Worm (Caenorhabditis elegans): Measurements from ENCODE around the gene F39F10.5.
"Not testable (repeated sequence)": the region's sequence is repeated elsewhere in the genome, so short reads cannot be mapped to it uniquely, and the experiment has no call there.

Gene F39F10.5

DNA sequence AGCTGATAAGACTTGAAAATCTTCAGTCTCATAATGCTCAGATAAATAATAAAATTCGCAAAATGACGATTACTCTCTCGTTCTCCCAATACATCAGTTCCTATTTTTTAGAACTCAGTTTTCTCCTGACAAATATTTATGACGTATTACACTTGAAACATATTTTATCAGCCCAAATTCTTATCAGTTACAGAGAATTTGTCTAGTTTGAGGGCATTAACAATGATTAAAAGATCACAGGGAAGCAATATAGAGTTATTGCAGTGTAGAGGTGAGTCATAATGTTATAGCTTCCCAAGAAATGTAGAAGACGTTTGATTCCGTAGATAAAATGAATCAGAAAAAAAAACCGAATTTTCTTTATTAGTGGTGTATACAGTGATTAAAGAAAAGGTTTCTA, 5.9 kb upstream of the F39F10.5 start:
- TF ChIP-seq unc-62 (GFP tag; optimal IDR thresholded peaks at IDR 0.05) = no peak

DNA sequence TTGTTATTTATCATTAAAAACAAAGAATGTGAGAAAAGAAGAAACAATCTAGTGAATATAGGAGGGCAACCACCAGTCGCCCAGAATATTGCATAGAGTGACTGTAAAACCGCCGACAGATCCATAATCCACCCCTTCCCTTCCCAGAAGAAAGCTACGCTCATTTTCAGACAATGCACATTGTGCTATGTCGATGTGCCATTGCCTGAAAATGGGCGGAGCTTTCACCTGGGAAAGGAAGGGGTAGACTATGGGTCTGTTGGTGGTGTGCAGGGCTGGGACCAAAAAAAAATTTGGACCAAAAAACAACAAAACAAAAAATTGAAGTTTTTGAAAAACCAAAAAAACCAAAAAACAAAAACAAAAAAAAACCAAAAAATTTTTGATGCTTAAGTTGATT, 9.9 kb downstream of the F39F10.5 start, which contains the start of gene F39F10.4:
F39F10.4 (minus strand) TSS at position 101 of the 400 bp plus-strand sequence.
- TF ChIP-seq unc-62 (GFP tag; optimal IDR thresholded peaks at IDR 0.05) = no peak

DNA sequence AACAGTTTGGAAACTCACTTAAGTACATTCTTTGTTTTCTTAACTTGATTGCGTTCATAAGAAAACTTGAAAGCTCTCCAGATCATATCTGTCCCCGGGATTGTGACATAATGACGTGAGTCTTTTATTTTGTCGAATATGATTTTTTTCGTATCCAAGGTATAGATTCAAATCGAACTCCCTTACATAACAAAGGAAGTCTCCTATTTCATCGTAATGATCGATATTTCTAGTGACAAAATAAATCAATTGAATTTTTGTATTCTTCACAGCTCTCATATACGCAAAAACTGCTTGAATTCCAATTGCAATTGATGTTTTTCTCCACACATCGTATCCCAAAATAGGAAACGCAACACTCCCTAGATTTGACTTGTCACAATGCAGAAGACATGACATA, 10.9 kb downstream of the F39F10.5 start:
- TF ChIP-seq unc-62 (GFP tag; optimal IDR thresholded peaks at IDR 0.05) = no peak

ce11 chrX:16894577-16894976, 19.0 kb downstream of the F39F10.5 start, which contains the start of gene F39F10.2:
TSS of gene F39F10.2 (plus strand) at chrX:16894877.
- no peak for TF ChIP-seq unc-62 (GFP tag; optimal IDR thresholded peaks at IDR 0.05)

DNA sequence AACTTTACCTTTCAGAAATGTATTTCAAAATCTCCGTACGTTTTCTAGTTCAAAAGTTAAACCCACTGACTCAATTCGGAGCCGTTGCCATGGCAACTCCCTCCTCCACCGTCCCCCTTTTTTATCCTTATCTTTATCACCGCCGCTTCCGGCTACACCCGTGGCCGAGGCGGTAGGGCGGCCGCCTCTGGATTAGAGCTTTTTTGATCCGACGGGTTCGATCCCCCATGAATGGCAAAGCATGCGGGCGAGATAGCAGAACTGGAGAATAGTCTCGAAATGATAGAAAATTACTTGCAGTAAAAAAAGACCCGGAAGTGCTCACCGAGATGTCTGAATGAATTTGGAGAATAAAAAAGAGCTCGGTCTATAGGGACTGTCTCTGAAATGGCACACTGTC, 19.8 kb downstream of the F39F10.5 start:
- no peak for TF ChIP-seq unc-62 (GFP tag; optimal IDR thresholded peaks at IDR 0.05)

DNA sequence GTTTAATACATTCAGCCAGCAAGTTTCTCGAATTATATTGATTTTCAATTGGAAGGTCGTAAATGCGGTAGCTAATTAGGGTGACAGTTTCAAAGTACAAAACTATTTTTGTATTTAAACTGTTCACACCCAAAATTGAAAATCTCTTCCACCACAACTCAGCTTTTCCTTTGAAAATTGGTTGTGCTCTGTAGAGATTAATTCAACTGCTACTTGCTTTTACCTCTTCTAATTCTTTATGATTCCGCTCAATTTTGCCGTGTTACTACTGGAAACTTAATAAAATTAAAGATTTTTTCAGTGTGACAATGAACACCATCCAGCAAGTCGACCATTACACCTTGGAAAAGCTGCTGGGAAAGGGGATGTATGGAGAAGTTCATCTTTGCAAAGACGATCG, 21.9 kb downstream of the F39F10.5 start, which contains the start of gene F39F10.3:
F39F10.3 (plus strand) TSS at position 301 of the 400 bp plus-strand sequence.
- no peak for TF ChIP-seq unc-62 (GFP tag; optimal IDR thresholded peaks at IDR 0.05)

ce11 chrX:16884075-16884474, 29.5 kb downstream of the F39F10.5 start:
- TF ChIP-seq unc-62 (GFP tag; optimal IDR thresholded peaks at IDR 0.05) = no peak

DNA sequence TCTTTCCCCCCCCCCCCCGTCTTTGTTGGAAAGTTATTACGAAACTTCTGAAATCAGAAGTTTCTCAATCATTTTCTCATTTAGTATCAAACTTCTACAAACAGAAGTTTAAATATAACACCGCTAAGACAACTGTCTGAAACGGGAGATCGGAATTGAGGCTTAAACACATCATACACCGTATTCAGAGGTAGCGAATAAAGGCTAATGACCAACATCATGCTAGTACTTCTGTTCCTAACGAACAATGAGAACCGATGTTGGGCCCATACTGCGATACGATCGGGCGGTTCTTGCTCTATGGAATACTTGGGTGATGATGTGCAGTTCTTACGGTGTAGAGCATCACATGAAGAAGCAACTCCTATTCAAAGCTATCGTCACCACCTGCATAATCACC, 30.1 kb downstream of the F39F10.5 start, which contains the start of gene Y13C8A.1:
Y13C8A.1 (plus strand) TSS at position 301 of the 400 bp plus-strand sequence.
- TF ChIP-seq unc-62 (GFP tag; optimal IDR thresholded peaks at IDR 0.05) = not testable (repeated sequence)

- TF ChIP-seq unc-62 (GFP tag; optimal IDR thresholded peaks at IDR 0.05) = no peak
Observed at ce11 chrX:16880426-16880825, 33.1 kb downstream of the F39F10.5 start, which contains the start of gene acs-9. TSS of gene acs-9 (minus strand) at chrX:16880526.

- no peak for TF ChIP-seq unc-62 (GFP tag; optimal IDR thresholded peaks at IDR 0.05)
Observed at ce11 chrX:16872446-16872962, 41.1 kb downstream of the F39F10.5 start, which contains the start of gene T20F7.1. TSS of gene T20F7.1 (plus strand) at chrX:16872912.

- no peak for TF ChIP-seq unc-62 (GFP tag; optimal IDR thresholded peaks at IDR 0.05)
Observed at ce11 chrX:16871355-16871754, 42.2 kb downstream of the F39F10.5 start.

ce11 chrX:16868931-16869330, 44.6 kb downstream of the F39F10.5 start, which contains the start of gene aakg-2:
TSS of gene aakg-2 (minus strand) at chrX:16869031.
- TF ChIP-seq unc-62 (GFP tag; optimal IDR thresholded peaks at IDR 0.05) = no peak

- TF ChIP-seq unc-62 (GFP tag; optimal IDR thresholded peaks at IDR 0.05) = no peak
Observed at ce11 chrX:16865675-16866074, 47.9 kb downstream of the F39F10.5 start.

DNA sequence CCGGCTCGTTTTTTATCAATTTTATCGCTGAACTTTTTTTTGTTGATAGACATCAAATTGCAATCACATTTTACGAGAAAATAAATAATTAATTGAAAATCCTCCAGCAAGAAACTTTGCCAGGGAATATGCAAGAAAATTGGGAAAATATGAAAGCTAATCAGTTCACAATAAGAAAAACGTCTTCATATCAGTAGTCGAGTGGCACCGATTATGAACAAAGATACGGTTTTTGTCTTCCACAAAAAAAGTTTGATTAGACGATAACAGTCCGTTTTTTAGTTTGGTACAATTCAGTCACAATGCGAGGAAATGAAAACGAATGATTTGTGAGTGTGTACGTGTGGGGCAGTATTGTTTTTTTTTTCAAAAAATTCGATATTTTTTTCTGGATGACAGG, 48.6 kb downstream of the F39F10.5 start:
- TF ChIP-seq unc-62 (GFP tag; optimal IDR thresholded peaks at IDR 0.05) = no peak

- no peak for TF ChIP-seq unc-62 (GFP tag; optimal IDR thresholded peaks at IDR 0.05)
Observed at ce11 chrX:16863320-16863719, 50.2 kb downstream of the F39F10.5 start.
